Worm (Caenorhabditis elegans): ENCODE data around the gene F40F8.12.

F40F8.12 gene

DNA sequence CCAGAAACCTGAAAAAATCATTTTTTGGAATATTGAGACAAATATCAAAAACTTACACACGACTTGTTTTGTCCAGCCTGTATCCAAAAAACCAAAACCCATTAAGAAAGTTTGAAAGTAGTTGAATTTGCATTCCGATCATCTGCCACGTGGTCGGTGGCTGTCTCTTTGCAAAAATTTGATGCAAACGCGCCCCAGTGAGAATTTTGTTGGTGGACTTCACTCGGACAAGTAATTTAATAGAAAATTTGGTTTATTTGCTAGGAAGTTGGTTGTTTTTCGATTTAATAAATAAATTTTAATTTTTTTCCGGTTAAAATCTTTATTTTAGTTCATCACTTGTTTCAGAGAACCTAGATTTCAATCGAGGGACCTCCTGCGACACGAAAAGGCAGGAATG, 45.7 kb downstream of the F40F8.12 start:
- TF ChIP-seq sem-2 (GFP tag; optimal IDR thresholded peaks at IDR 0.05) (no peak), elt-1 (tag; optimal IDR thresholded peaks at IDR 0.05; ENCODE audit: borderline replicate concordance, insufficient read depth) (no peak), M03D4.4 (tag; optimal IDR thresholded peaks at IDR 0.05) (no peak), hlh-1 (tag; optimal IDR thresholded peaks at IDR 0.05) (no peak), blmp-1 (tag; optimal IDR thresholded peaks at IDR 0.05) (no peak), mls-2 (tag; optimal IDR thresholded peaks at IDR 0.05) (no peak), lin-13 (tag; optimal IDR thresholded peaks at IDR 0.05) (no peak)

- TF ChIP-seq flh-1 (GFP tag; optimal IDR thresholded peaks at IDR 0.05) (no peak), nhr-237 (tag; optimal IDR thresholded peaks at IDR 0.05) (no peak), blmp-1 (tag; optimal IDR thresholded peaks at IDR 0.05) (no peak), elt-1 (tag; optimal IDR thresholded peaks at IDR 0.05; ENCODE audit: borderline replicate concordance, insufficient read depth) (no peak), ham-2 (GFP tag; optimal IDR thresholded peaks at IDR 0.05) (no peak)
Observed at ce11 chrII:11176441-11176840, 46.8 kb downstream of the F40F8.12 start.

ce11 chrII:11177376-11177775, 47.8 kb downstream of the F40F8.12 start, which contains the start of gene F37H8.6:
Gene F37H8.6, minus strand, starts transcription at chrII:11177476.
- no peak for TF ChIP-seq flh-1 (GFP tag; optimal IDR thresholded peaks at IDR 0.05)
- TF ChIP-seq snpc-4 (tag; optimal IDR thresholded peaks at IDR 0.05) = no peak
- no peak for TF ChIP-seq mab-5 (tag; optimal IDR thresholded peaks at IDR 0.05)
- TF ChIP-seq elt-1 (tag; optimal IDR thresholded peaks at IDR 0.05; ENCODE audit: borderline replicate concordance, insufficient read depth) = no peak
- TF ChIP-seq blmp-1 (tag; optimal IDR thresholded peaks at IDR 0.05) = no peak
- TF ChIP-seq hlh-1 (tag; optimal IDR thresholded peaks at IDR 0.05) = no peak
- no peak for TF ChIP-seq ztf-11 (tag; optimal IDR thresholded peaks at IDR 0.05)
- no peak for TF ChIP-seq unc-62 (GFP tag; optimal IDR thresholded peaks at IDR 0.05)
- TF ChIP-seq ham-2 (GFP tag; optimal IDR thresholded peaks at IDR 0.05) = no peak
- TF ChIP-seq lin-32 (GFP tag; optimal IDR thresholded peaks at IDR 0.05) = no peak
- TF ChIP-seq drap-1 (GFP tag; optimal IDR thresholded peaks at IDR 0.05) = no peak
- TF ChIP-seq nhr-237 (tag; optimal IDR thresholded peaks at IDR 0.05) = no peak

DNA sequence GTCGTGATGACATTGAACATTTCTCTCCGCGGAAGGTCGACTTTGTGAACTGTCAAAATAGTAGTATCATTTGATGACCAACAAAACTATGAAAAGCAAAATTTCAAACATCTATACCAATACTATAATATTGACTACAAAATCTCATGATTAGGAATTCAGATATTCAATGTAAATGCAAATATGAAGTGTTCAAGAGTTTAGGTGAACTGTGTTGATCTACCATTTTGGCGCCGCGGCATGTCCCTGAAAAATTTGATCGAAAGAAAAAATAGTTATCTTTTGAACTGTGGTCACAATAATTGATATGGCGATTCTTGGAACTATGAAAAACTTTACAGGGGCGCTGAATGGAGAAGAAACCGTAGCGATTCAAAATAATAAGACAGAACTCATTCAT, 49.1 kb downstream of the F40F8.12 start:
- TF ChIP-seq tbx-8 (GFP tag; optimal IDR thresholded peaks at IDR 0.05) = no peak

Measured in whole organism, mixed stage, embryonic.